Fruit fly (Drosophila melanogaster) whole organism, prepupa: Measurements from ENCODE around the gene lectin-37Db.
A peak's percentile ranks its signal among the peaks of the same experiment; 100 is the strongest.

Experiments
- CG31627 ChIP-seq: fragments of 200-800 bp; sonication (Bioruptor generic); optimal IDR thresholded peaks from 3 replicates; lab custom pipeline; 2016; ENCODE audit warnings: missing biosample characterization, missing genetic modification characterization
- fd85E ChIP-seq: fragments of 200-800 bp; sonication (Bioruptor generic); optimal IDR thresholded peaks from 3 replicates; lab custom pipeline; 2016; ENCODE audit warnings: missing biosample characterization, missing genetic modification characterization

DNA sequence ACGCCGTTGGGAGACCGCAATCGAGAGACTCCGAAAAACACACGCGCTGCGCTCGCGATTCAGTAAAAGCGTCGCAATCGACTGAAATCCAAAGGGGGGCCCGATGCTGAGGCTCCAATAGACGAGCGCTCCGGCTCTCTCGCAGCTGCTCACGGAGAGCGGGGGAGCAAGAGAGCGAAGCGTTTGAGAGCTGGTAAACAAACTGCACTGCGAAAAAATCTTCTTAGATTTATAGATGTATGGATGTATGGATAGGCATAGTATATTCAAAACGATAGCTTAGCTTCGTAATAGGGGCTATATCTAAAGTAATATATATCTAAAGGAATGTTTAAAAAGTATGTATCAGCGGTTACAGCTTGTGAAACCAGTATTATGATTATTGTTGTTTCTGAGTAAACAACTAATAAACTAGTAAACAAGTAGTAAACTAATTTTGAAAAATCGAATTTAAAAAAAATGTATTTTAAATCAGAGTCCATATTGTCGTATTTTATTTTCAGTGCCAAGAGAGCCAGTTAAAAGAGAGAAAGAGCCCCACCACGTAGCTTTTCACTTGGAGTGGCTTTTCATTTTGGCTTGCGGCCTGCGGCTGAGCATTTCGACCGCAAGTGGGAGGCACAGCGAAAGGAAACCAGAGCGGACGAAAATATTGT is 4.7 kb downstream of the lectin-37Db start, which contains the start of the genes Alp12 and CG13085:
- TF ChIP-seq CG31627 (GFP tag; lab: Kevin White, UChicago) (peak; percentile 93), fd85E (GFP tag; lab: Kevin White, UChicago) (peak; percentile 73)
